Fruit fly (Drosophila melanogaster): ENCODE data around the gene CG5382.

dm6 chr3R:22340207-22340606 is 25.6 kb downstream of the CG5382 start, which contains the start of gene CG5388:
- TF ChIP-seq CG8478 (optimal IDR thresholded peaks at IDR 0.05) (no peak), Dll (optimal IDR thresholded peaks at IDR 0.05) (no peak), pan (optimal IDR thresholded peaks at IDR 0.05) (no peak)
